Fruit fly (Drosophila melanogaster) whole organism, embryonic: ENCODE results near the gene Ilp7.

Experiments used
- B-H2 ChIP-seq: fragments of 200-800 bp; sonication (Bioruptor generic); optimal IDR thresholded peaks from 2 replicates; lab custom pipeline; 2018; ENCODE audit warnings: missing biosample characterization, mild to moderate bottlenecking, missing genetic modification characterization
- BtbVII ChIP-seq: fragments of 200-800 bp; sonication (Bioruptor generic); optimal IDR thresholded peaks from 3 replicates; lab custom pipeline; 2017; ENCODE audit warnings: missing biosample characterization, mild to moderate bottlenecking, missing genetic modification characterization
- C15 ChIP-seq: fragments of 200-800 bp; sonication (Bioruptor generic); IDR thresholded peaks from 3 replicates; pipeline ENCODE4 v1.3.6; 2022; ENCODE audit warnings: missing biosample characterization, missing genetic modification characterization
- CG10321 ChIP-seq: fragments of 200-800 bp; sonication (Bioruptor generic); IDR thresholded peaks from 2 replicates; pipeline ENCODE4 v1.3.6; 2022; ENCODE audit warnings: missing biosample characterization, missing genetic modification characterization
- CG10959 ChIP-seq: fragments of 200-800 bp; sonication (Bioruptor generic); IDR thresholded peaks from 2 replicates; pipeline ENCODE4 v1.3.6; 2022; ENCODE audit warnings: missing biosample characterization, missing genetic modification characterization
- CG11723 ChIP-seq: fragments of 200-800 bp; sonication (Bioruptor generic); optimal IDR thresholded peaks from 2 replicates; lab custom pipeline; 2017; ENCODE audit warnings: missing biosample characterization, mild to moderate bottlenecking, missing genetic modification characterization
- CG12659 ChIP-seq: fragments of 200-800 bp; sonication (Bioruptor generic); optimal IDR thresholded peaks from 3 replicates; lab custom pipeline; 2017; ENCODE audit warnings: mild to moderate bottlenecking, missing biosample characterization, missing genetic modification reagents, missing genetic modification characterization
- CG12769 ChIP-seq: fragments of 200-800 bp; sonication (Bioruptor generic); optimal IDR thresholded peaks from 2 replicates; lab custom pipeline; 2019; ENCODE audit warnings: missing biosample characterization, mild to moderate bottlenecking, missing genetic modification characterization, moderate library complexity
- CG14667 ChIP-seq: fragments of 200-800 bp; sonication (Bioruptor generic); IDR thresholded peaks from 2 replicates; pipeline ENCODE4 v1.3.6; 2022; ENCODE audit warnings: missing biosample characterization, missing genetic modification characterization
- CG15479 ChIP-seq: fragments of 200-800 bp; sonication (Bioruptor generic); optimal IDR thresholded peaks from 3 replicates; lab custom pipeline; 2019; ENCODE audit warnings: missing biosample characterization, mild to moderate bottlenecking, missing genetic modification characterization, moderate library complexity
- CG16779 ChIP-seq: fragments of 200-800 bp; sonication (Bioruptor generic); IDR thresholded peaks from 2 replicates; pipeline ENCODE4 v1.3.6; 2022; ENCODE audit warnings: missing biosample characterization, missing genetic modification characterization
- CG16815 ChIP-seq: fragments of 200-800 bp; sonication (Bioruptor generic); optimal IDR thresholded peaks from 3 replicates; lab custom pipeline; 2017; ENCODE audit warnings: missing biosample characterization, mild to moderate bottlenecking, missing genetic modification characterization
- CG17912 ChIP-seq: fragments of 200-800 bp; sonication (Bioruptor generic); optimal IDR thresholded peaks from 2 replicates; lab custom pipeline; 2018; ENCODE audit warnings: missing biosample characterization, mild to moderate bottlenecking, missing genetic modification characterization
- CG18764 ChIP-seq: fragments of 200-800 bp; sonication (Bioruptor generic); optimal IDR thresholded peaks from 3 replicates; lab custom pipeline; 2016; ENCODE audit warnings: missing biosample characterization, missing genetic modification characterization
- CG3407 ChIP-seq: fragments of 200-800 bp; sonication (Bioruptor generic); optimal IDR thresholded peaks from 2 replicates; lab custom pipeline; 2018; ENCODE audit warnings: missing biosample characterization, mild to moderate bottlenecking, missing genetic modification characterization
- CG6272 ChIP-seq: fragments of 200-800 bp; sonication (Bioruptor generic); IDR thresholded peaks from 2 replicates; pipeline ENCODE4 v1.3.6; 2022; ENCODE audit warnings: missing biosample characterization, missing genetic modification characterization
- CG6791 ChIP-seq: fragments of 200-800 bp; sonication (Bioruptor generic); IDR thresholded peaks from 3 replicates; pipeline ENCODE4 v1.3.6; 2022; ENCODE audit warnings: missing biosample characterization, missing genetic modification characterization; ENCODE audit not compliant: partially characterized antibody
- CG7839 ChIP-seq: fragments of 200-800 bp; sonication (Bioruptor generic); optimal IDR thresholded peaks from 3 replicates; lab custom pipeline; 2018; ENCODE audit warnings: missing biosample characterization, mild to moderate bottlenecking, missing genetic modification characterization, moderate library complexity
- CG7963 ChIP-seq: fragments of 200-800 bp; sonication (Bioruptor generic); IDR thresholded peaks from 3 replicates; pipeline ENCODE4 v1.3.6; 2022; ENCODE audit warnings: missing biosample characterization, missing genetic modification characterization; ENCODE audit not compliant: partially characterized antibody
- CG9437 ChIP-seq: fragments of 200-800 bp; sonication (Bioruptor generic); optimal IDR thresholded peaks from 2 replicates; lab custom pipeline; 2018; ENCODE audit warnings: missing biosample characterization, mild to moderate bottlenecking, missing genetic modification characterization
- CTCF ChIP-seq: fragments of 200-800 bp; sonication (Bioruptor generic); optimal IDR thresholded peaks from 2 replicates; lab custom pipeline; 2017; ENCODE audit warnings: missing biosample characterization, mild to moderate bottlenecking, missing genetic modification characterization, moderate library complexity
- D19A ChIP-seq: fragments of 200-800 bp; optimal IDR thresholded peaks from 3 replicates; lab custom pipeline; 2019; ENCODE audit warnings: missing biosample characterization, mild to moderate bottlenecking, missing genetic modification characterization, moderate library complexity
- D19B ChIP-seq: fragments of 200-800 bp; sonication (Bioruptor generic); optimal IDR thresholded peaks from 2 replicates; lab custom pipeline; 2017; ENCODE audit warnings: missing biosample characterization, mild to moderate bottlenecking, missing genetic modification characterization
- Dbx ChIP-seq: fragments of 200-800 bp; sonication (Bioruptor generic); IDR thresholded peaks from 3 replicates; pipeline ENCODE4 v1.3.6; 2022; ENCODE audit warnings: missing biosample characterization, missing genetic modification characterization
- Drgx ChIP-seq: fragments of 200-800 bp; sonication (Bioruptor generic); IDR thresholded peaks from 2 replicates; pipeline ENCODE4 v1.3.6; 2022; ENCODE audit warnings: missing biosample characterization, missing genetic modification characterization
- Gsc ChIP-seq: fragments of 200-800 bp; sonication (Bioruptor generic); IDR thresholded peaks from 2 replicates; pipeline ENCODE4 v1.3.6; 2022; ENCODE audit warnings: missing biosample characterization, missing genetic modification characterization
- H15 ChIP-seq: fragments of 200-800 bp; sonication (Bioruptor generic); IDR thresholded peaks from 3 replicates; pipeline ENCODE4 v1.3.6; 2022; ENCODE audit warnings: missing biosample characterization, missing genetic modification characterization
- HLH4C ChIP-seq: fragments of 200-800 bp; sonication (Bioruptor generic); IDR thresholded peaks from 3 replicates; pipeline ENCODE4 v1.3.6; 2022; ENCODE audit warnings: missing biosample characterization, missing genetic modification characterization; ENCODE audit not compliant: partially characterized antibody
- Nf-YA ChIP-seq: fragments of 200-800 bp; sonication (Bioruptor generic); IDR thresholded peaks from 2 replicates; pipeline ENCODE4 v1.3.6; 2022; ENCODE audit warnings: missing biosample characterization, missing genetic modification characterization
- PHDP ChIP-seq: fragments of 200-800 bp; sonication (Bioruptor generic); optimal IDR thresholded peaks from 3 replicates; lab custom pipeline; 2018; ENCODE audit warnings: missing biosample characterization, mild to moderate bottlenecking, missing genetic modification characterization, moderate library complexity
- Ptx1 ChIP-seq: fragments of 200-800 bp; sonication (Bioruptor generic); IDR thresholded peaks from 2 replicates; pipeline ENCODE4 v1.3.6; 2022; ENCODE audit warnings: missing biosample characterization, missing genetic modification characterization
- Vsx1 ChIP-seq: fragments of 200-800 bp; sonication (Bioruptor generic); optimal IDR thresholded peaks from 2 replicates; lab custom pipeline; 2017; ENCODE audit warnings: missing biosample characterization, mild to moderate bottlenecking, missing genetic modification characterization, missing genetic modification reagents
- ap ChIP-seq: fragments of 200-800 bp; sonication (Bioruptor generic); IDR thresholded peaks from 2 replicates; pipeline ENCODE4 v1.3.6; 2022; ENCODE audit warnings: missing biosample characterization, missing genetic modification characterization
- chinmo ChIP-seq: fragments of 200-800 bp; sonication (Bioruptor generic); IDR thresholded peaks from 4 replicates; pipeline ENCODE4 v1.3.6; 2022; ENCODE audit warnings: missing biosample characterization, missing genetic modification characterization; ENCODE audit not compliant: partially characterized antibody
- crol ChIP-seq: fragments of 200-800 bp; sonication (Bioruptor generic); IDR thresholded peaks from 2 replicates; pipeline ENCODE4 v1.3.6; 2022; ENCODE audit warnings: missing biosample characterization, missing genetic modification characterization
- en ChIP-seq: fragments of 200-800 bp; sonication (Bioruptor generic); optimal IDR thresholded peaks from 2 replicates; lab custom pipeline; 2016; ENCODE audit warnings: missing biosample characterization, missing genetic modification characterization
- ewg ChIP-seq: fragments of 200-800 bp; sonication (Bioruptor generic); optimal IDR thresholded peaks from 3 replicates; lab custom pipeline; 2017; ENCODE audit warnings: mild to moderate bottlenecking, missing biosample characterization, missing genetic modification reagents, missing genetic modification characterization
- gro ChIP-seq: fragments of 200-800 bp; sonication (Bioruptor generic); optimal IDR thresholded peaks from 2 replicates; lab custom pipeline; 2016; ENCODE audit warnings: missing biosample characterization, missing genetic modification characterization
- ind ChIP-seq: fragments of 200-800 bp; sonication (Bioruptor generic); optimal IDR thresholded peaks from 3 replicates; lab custom pipeline; 2016; ENCODE audit warnings: missing biosample characterization, missing genetic modification characterization
- nau ChIP-seq: fragments of 200-800 bp; sonication (Bioruptor generic); optimal IDR thresholded peaks from 3 replicates; lab custom pipeline; 2017; ENCODE audit warnings: missing biosample characterization, mild to moderate bottlenecking, missing genetic modification characterization, missing genetic modification reagents
- nerfin-1 ChIP-seq: fragments of 200-800 bp; sonication (Bioruptor generic); optimal IDR thresholded peaks from 3 replicates; lab custom pipeline; 2019; ENCODE audit warnings: missing biosample characterization, mild to moderate bottlenecking, missing genetic modification characterization, moderate library complexity
- onecut ChIP-seq: fragments of 200-800 bp; sonication (Bioruptor generic); IDR thresholded peaks from 2 replicates; pipeline ENCODE4 v1.3.6; 2022; ENCODE audit warnings: missing biosample characterization, missing genetic modification characterization
- pnt ChIP-seq: fragments of 200-800 bp; sonication (Bioruptor generic); optimal IDR thresholded peaks from 3 replicates; lab custom pipeline; 2016; ENCODE audit warnings: missing biosample characterization, missing genetic modification characterization
- pum ChIP-seq: fragments of 200-800 bp; sonication (Bioruptor generic); optimal IDR thresholded peaks from 2 replicates; lab custom pipeline; 2016; ENCODE audit warnings: missing biosample characterization, missing genetic modification characterization
- row ChIP-seq: fragments of 200-800 bp; sonication (Bioruptor generic); IDR thresholded peaks from 3 replicates; pipeline ENCODE4 v1.3.6; 2022; ENCODE audit warnings: missing biosample characterization, missing genetic modification characterization
- sima ChIP-seq: fragments of 200-800 bp; sonication (Bioruptor generic); optimal IDR thresholded peaks from 2 replicates; lab custom pipeline; 2016; ENCODE audit warnings: missing biosample characterization, missing genetic modification characterization
- slp2 ChIP-seq: fragments of 200-800 bp; sonication (Bioruptor generic); optimal IDR thresholded peaks from 2 replicates; lab custom pipeline; 2016; ENCODE audit warnings: missing biosample characterization, missing genetic modification characterization
- stc ChIP-seq: fragments of 200-800 bp; sonication (Bioruptor generic); IDR thresholded peaks from 2 replicates; pipeline ENCODE4 v1.3.6; 2022; ENCODE audit warnings: missing biosample characterization, missing genetic modification characterization
- tap ChIP-seq: fragments of 200-800 bp; optimal IDR thresholded peaks from 3 replicates; lab custom pipeline; 2019; ENCODE audit warnings: missing biosample characterization, mild to moderate bottlenecking, missing genetic modification characterization, moderate library complexity
- twi ChIP-seq: fragments of 200-800 bp; optimal IDR thresholded peaks from 2 replicates; lab custom pipeline; 2019; ENCODE audit warnings: missing biosample characterization, mild to moderate bottlenecking, missing genetic modification characterization, moderate library complexity
- vnd ChIP-seq: fragments of 200-800 bp; sonication (Bioruptor generic); IDR thresholded peaks from 3 replicates; pipeline ENCODE4 v1.3.6; 2022; ENCODE audit warnings: missing biosample characterization, missing genetic modification characterization; ENCODE audit not compliant: partially characterized antibody

The Ilp7 gene

DNA sequence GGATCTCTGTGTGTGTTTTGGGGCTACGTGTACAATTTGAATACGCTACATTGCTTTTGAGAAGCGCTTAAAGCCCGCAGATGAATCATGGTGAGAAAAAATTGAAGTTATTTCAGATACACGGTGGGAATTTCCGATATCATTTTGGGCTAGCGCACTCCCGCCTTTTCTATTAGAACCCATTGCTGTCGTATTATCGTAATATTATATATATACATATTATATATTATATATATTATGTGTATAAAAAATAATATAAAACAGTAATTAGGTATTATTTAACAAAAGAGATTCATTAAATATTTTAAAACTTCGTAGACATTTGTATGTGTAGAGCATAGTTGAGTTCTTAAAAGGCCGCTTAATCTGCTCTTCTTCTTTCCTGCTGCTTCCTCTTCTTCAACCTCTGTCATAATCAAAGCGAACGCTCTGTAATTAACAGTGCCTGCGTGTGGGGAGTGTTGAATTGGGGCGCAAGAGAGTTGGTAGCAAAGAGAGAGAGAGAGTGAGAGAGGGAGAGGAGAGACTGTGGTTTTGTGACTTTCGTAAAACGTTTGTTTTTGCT is 10.5 kb downstream of the Ilp7 start (continued):
- TF ChIP-seq Dbx (GFP tag; lab: Robert Waterston, UW) = 0 out of 3 replicates have a peak, but pooled peaks have one; percentile 43
- peak; percentile 37 for TF ChIP-seq CG18764 (GFP tag; lab: Kevin White, UChicago)
- TF ChIP-seq B-H2 = peak; percentile 1
- peak; percentile 93 for TF ChIP-seq D19A (tag; lab: Kevin White, UChicago)
- TF ChIP-seq CG3407 (GFP tag; lab: Kevin White, UChicago) = peak; percentile 85
- no peak; the same call in none of the 2 replicates for TF ChIP-seq ap (GFP tag; lab: Robert Waterston, UW)
- peak; percentile 5 for TF ChIP-seq nau (GFP tag; lab: Kevin White, UChicago)
- TF ChIP-seq CG14667 (GFP tag; lab: Robert Waterston, UW) = peak; percentile 44
- TF ChIP-seq PHDP = peak; percentile 82
- no peak for TF ChIP-seq CG17912
- peak; percentile 77 for TF ChIP-seq twi (tag; lab: Kevin White, UChicago)
- peak; percentile 30; the same call in 1 of the 2 replicates for TF ChIP-seq Nf-YA
- peak; percentile 78 for TF ChIP-seq CG11723 (GFP tag; lab: Kevin White, UChicago)
- TF ChIP-seq C15 (GFP tag; lab: Robert Waterston, UW) = no peak
- peak; percentile 60 for TF ChIP-seq Vsx1
- 0 out of 3 replicates have a peak, but pooled peaks have one; percentile 39 for TF ChIP-seq H15 (GFP tag; lab: Robert Waterston, UW)
- TF ChIP-seq tap (tag; lab: Kevin White, UChicago) = peak; percentile 76
- TF ChIP-seq Gsc (GFP tag; lab: Robert Waterston, UW) = no peak
- TF ChIP-seq CG16815 (GFP tag; lab: Kevin White, UChicago) = peak; percentile 76
- peak; percentile 27; the same call in 1 of the 2 replicates for TF ChIP-seq crol (GFP tag; lab: Robert Waterston, UW)
- no peak for TF ChIP-seq gro (GFP tag; lab: Kevin White, UChicago)
- peak; percentile 89 for TF ChIP-seq CG9437 (GFP tag; lab: Kevin White, UChicago)
- TF ChIP-seq sima = no peak
- no peak for TF ChIP-seq CG15479 (GFP tag; lab: Kevin White, UChicago)
- peak; percentile 77 for TF ChIP-seq ewg (GFP tag; lab: Kevin White, UChicago)
- TF ChIP-seq CG10321 = no peak
- peak; percentile 92 for TF ChIP-seq CG12659 (GFP tag; lab: Kevin White, UChicago)
- TF ChIP-seq CG7963 (GFP tag; lab: Robert Waterston, UW) = no peak
- peak; percentile 90 for TF ChIP-seq CG7839 (tag; lab: Kevin White, UChicago)
- peak; percentile 73 for TF ChIP-seq BtbVII (GFP tag; lab: Kevin White, UChicago)
- peak; percentile 14 for TF ChIP-seq CTCF
- TF ChIP-seq CG10959 (GFP tag; lab: Robert Waterston, UW) = no peak
- peak; percentile 50; the same call in 1 of the 2 replicates for TF ChIP-seq stc (GFP tag; lab: Robert Waterston, UW)
- peak; percentile 54 for TF ChIP-seq D19B (GFP tag; lab: Kevin White, UChicago)
- no peak for TF ChIP-seq HLH4C
- TF ChIP-seq CG6272 = no peak; the same call in 1 of the 2 replicates
- TF ChIP-seq chinmo (GFP tag; lab: Robert Waterston, UW) = peak; percentile 18; the same call in 2 of the 4 replicates
- TF ChIP-seq nerfin-1 (tag; lab: Kevin White, UChicago) = peak; percentile 81
- peak; percentile 73 for TF ChIP-seq Drgx (GFP tag; lab: Robert Waterston, UW)
- TF ChIP-seq onecut (GFP tag; lab: Robert Waterston, UW) = no peak
- no peak for TF ChIP-seq CG6791 (GFP tag; lab: Robert Waterston, UW)
- no peak for TF ChIP-seq en (GFP tag; lab: Kevin White, UChicago)
- peak; percentile 19 for TF ChIP-seq pnt (GFP tag; lab: Kevin White, UChicago)
- TF ChIP-seq ind (GFP tag; lab: Kevin White, UChicago) = peak; percentile 73
- TF ChIP-seq row (GFP tag; lab: Robert Waterston, UW) = peak; percentile 78
- TF ChIP-seq Ptx1 (GFP tag; lab: Robert Waterston, UW) = peak; percentile 82
- TF ChIP-seq CG16779 (GFP tag; lab: Robert Waterston, UW) = no peak
- TF ChIP-seq slp2 (GFP tag; lab: Kevin White, UChicago) = no peak
- no peak for TF ChIP-seq vnd (GFP tag; lab: Robert Waterston, UW)
- no peak for TF ChIP-seq pum (GFP tag; lab: Kevin White, UChicago)
- TF ChIP-seq CG12769 = no peak
